Worm (Caenorhabditis elegans) whole organism, mixed stage, embryonic: ENCODE results near the gene gpx-3.
A peak's percentile ranks its signal among the peaks of the same experiment; 100 is the strongest.

Experiments
- M03D4.4 ChIP-seq: sonication (generic microtip); optimal IDR thresholded peaks from 2 replicates; lab custom pipeline; 2017; ENCODE audit warnings: mild to moderate bottlenecking, missing genetic modification characterization, missing compliant biosample characterization
- bed-3 ChIP-seq: fragments of 200-800 bp; sonication (Bioruptor generic); optimal IDR thresholded peaks from 3 replicates; lab custom pipeline; 2018; ENCODE audit warnings: mild to moderate bottlenecking, missing genetic modification characterization, moderate library complexity, missing compliant biosample characterization
- ceh-39 ChIP-seq: fragments of 150-350 bp; optimal IDR thresholded peaks from 2 replicates; lab custom pipeline; 2014; ENCODE audit warnings: missing biosample characterization, missing genetic modification characterization
- ceh-43 ChIP-seq: fragments of 200-800 bp; sonication (Bioruptor generic); optimal IDR thresholded peaks from 2 replicates; lab custom pipeline; 2018; ENCODE audit warnings: mild to moderate bottlenecking, missing genetic modification characterization, moderate library complexity, missing compliant biosample characterization
- ceh-83 ChIP-seq: fragments of 200-800 bp; sonication (Bioruptor generic); optimal IDR thresholded peaks from 2 replicates; lab custom pipeline; 2018; ENCODE audit warnings: mild to moderate bottlenecking, missing genetic modification characterization, missing compliant biosample characterization
- ces-1 ChIP-seq: fragments of 150-350 bp; optimal IDR thresholded peaks from 2 replicates; lab custom pipeline; 2014; ENCODE audit warnings: missing biosample characterization, missing genetic modification reagents, missing genetic modification characterization
- cnd-1 ChIP-seq: fragments of 200-800 bp; sonication (Bioruptor generic); optimal IDR thresholded peaks from 2 replicates; lab custom pipeline; 2018; ENCODE audit warnings: mild to moderate bottlenecking, missing genetic modification characterization, missing compliant biosample characterization
- drap-1 ChIP-seq: fragments of 200-800 bp; sonication (Bioruptor generic); optimal IDR thresholded peaks from 3 replicates; lab custom pipeline; 2018; ENCODE audit warnings: mild to moderate bottlenecking, missing genetic modification characterization, missing compliant biosample characterization
- elt-1 ChIP-seq: sonication (generic microtip); optimal IDR thresholded peaks from 2 replicates; lab custom pipeline; 2017; ENCODE audit warnings: missing genetic modification characterization, mild to moderate bottlenecking, missing compliant biosample characterization, antibody characterized with exemption, moderate library complexity, borderline replicate concordance; ENCODE audit not compliant: insufficient read depth
- elt-3 ChIP-seq: fragments of 150-350 bp; optimal IDR thresholded peaks from 2 replicates; lab custom pipeline; 2014; ENCODE audit warnings: missing biosample characterization, missing genetic modification characterization
- flh-1 ChIP-seq: fragments of 200-800 bp; sonication (Bioruptor generic); optimal IDR thresholded peaks from 2 replicates; lab custom pipeline; 2018; ENCODE audit warnings: mild to moderate bottlenecking, missing genetic modification characterization, moderate library complexity, missing compliant biosample characterization
- ham-2 ChIP-seq: fragments of 200-800 bp; sonication (Bioruptor generic); optimal IDR thresholded peaks from 2 replicates; lab custom pipeline; 2018; ENCODE audit warnings: mild to moderate bottlenecking, missing genetic modification characterization, missing compliant biosample characterization
- hlh-1 ChIP-seq: fragments of 150-350 bp; optimal IDR thresholded peaks from 2 replicates; lab custom pipeline; 2014; ENCODE audit warnings: missing biosample characterization, missing genetic modification reagents, missing genetic modification characterization
- lin-13 ChIP-seq: fragments of 150-350 bp; optimal IDR thresholded peaks from 2 replicates; lab custom pipeline; 2014; ENCODE audit warnings: missing biosample characterization, missing genetic modification characterization
- lin-32 ChIP-seq: fragments of 200-800 bp; sonication (Bioruptor generic); optimal IDR thresholded peaks from 2 replicates; lab custom pipeline; 2018; ENCODE audit warnings: mild to moderate bottlenecking, missing genetic modification characterization, missing compliant biosample characterization
- mab-5 ChIP-seq: fragments of 150-350 bp; optimal IDR thresholded peaks from 2 replicates; lab custom pipeline; 2014; ENCODE audit warnings: missing biosample characterization, missing genetic modification characterization
- mls-2 ChIP-seq: sonication (generic microtip); optimal IDR thresholded peaks from 2 replicates; lab custom pipeline; 2016; ENCODE audit warnings: mild to moderate bottlenecking, missing genetic modification characterization, moderate library complexity, missing compliant biosample characterization
- nhr-2 ChIP-seq: fragments of 150-350 bp; optimal IDR thresholded peaks from 2 replicates; lab custom pipeline; 2014; ENCODE audit warnings: missing biosample characterization, missing genetic modification characterization
- pha-4 ChIP-seq: fragments of 150-350 bp; optimal IDR thresholded peaks from 2 replicates; lab custom pipeline; 2018; ENCODE audit warnings: missing biosample characterization, missing genetic modification reagents, missing genetic modification characterization
- sem-2 ChIP-seq: fragments of 200-800 bp; sonication (Bioruptor generic); optimal IDR thresholded peaks from 2 replicates; lab custom pipeline; 2018; ENCODE audit warnings: mild to moderate bottlenecking, missing genetic modification characterization, missing compliant biosample characterization
- snpc-4 ChIP-seq: fragments of 150-350 bp; optimal IDR thresholded peaks from 2 replicates; lab custom pipeline; 2014; ENCODE audit warnings: missing biosample characterization, missing genetic modification characterization
- sptf-1 ChIP-seq: sonication (generic microtip); optimal IDR thresholded peaks from 2 replicates; lab custom pipeline; 2017; ENCODE audit warnings: mild to moderate bottlenecking, missing genetic modification characterization, moderate library complexity, missing compliant biosample characterization
- tbx-8 ChIP-seq: fragments of 200-800 bp; sonication (Bioruptor generic); optimal IDR thresholded peaks from 2 replicates; lab custom pipeline; 2018; ENCODE audit warnings: mild to moderate bottlenecking, missing genetic modification characterization, moderate library complexity, missing compliant biosample characterization
- unc-120 ChIP-seq: sonication (generic microtip); optimal IDR thresholded peaks from 2 replicates; lab custom pipeline; 2017; ENCODE audit warnings: missing genetic modification characterization, missing compliant biosample characterization; ENCODE audit not compliant: poor library complexity, severe bottlenecking
- unc-39 ChIP-seq: fragments of 150-350 bp; optimal IDR thresholded peaks from 2 replicates; lab custom pipeline; 2014; ENCODE audit warnings: missing biosample characterization, missing genetic modification characterization
- unc-62 ChIP-seq: fragments of 150-350 bp; optimal IDR thresholded peaks from 2 replicates; lab custom pipeline; 2014; ENCODE audit warnings: missing biosample characterization, missing genetic modification reagents, missing genetic modification characterization
- zip-8 ChIP-seq: fragments of 150-350 bp; optimal IDR thresholded peaks from 2 replicates; lab custom pipeline; 2014; ENCODE audit warnings: missing biosample characterization, missing genetic modification characterization
- ztf-11 ChIP-seq: fragments of 150-350 bp; optimal IDR thresholded peaks from 2 replicates; lab custom pipeline; 2014; ENCODE audit warnings: missing biosample characterization, missing genetic modification characterization

gpx-3 gene

DNA sequence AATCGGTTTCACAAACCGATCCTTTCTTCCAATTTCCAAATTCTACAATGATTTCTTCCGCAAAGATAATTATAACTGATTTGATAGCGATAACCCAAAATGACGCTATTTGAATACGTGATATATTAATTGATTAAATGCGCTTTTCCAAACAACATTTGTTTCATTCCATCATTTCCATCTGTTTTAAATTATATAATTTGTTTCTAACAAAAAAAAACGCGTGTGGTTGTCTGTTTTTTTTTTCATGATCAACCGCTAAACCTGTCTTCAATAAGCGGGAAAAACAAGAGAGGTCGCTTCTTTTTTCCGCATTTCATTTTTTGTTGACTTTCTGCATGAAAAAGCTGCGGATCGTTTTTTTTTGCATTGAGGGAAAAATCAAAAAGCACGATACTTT is 9.6 kb downstream of the gpx-3 start:
- TF ChIP-seq unc-39 (no peak), elt-3 (tag; lab: Kevin White, UChicago) (no peak), drap-1 (GFP tag; lab: Kevin White, UChicago) (no peak), bed-3 (GFP tag; lab: Kevin White, UChicago) (no peak), ceh-43 (GFP tag; lab: Kevin White, UChicago) (no peak), nhr-2 (tag; lab: Kevin White, UChicago) (no peak), ztf-11 (tag; lab: Kevin White, UChicago) (no peak)

DNA sequence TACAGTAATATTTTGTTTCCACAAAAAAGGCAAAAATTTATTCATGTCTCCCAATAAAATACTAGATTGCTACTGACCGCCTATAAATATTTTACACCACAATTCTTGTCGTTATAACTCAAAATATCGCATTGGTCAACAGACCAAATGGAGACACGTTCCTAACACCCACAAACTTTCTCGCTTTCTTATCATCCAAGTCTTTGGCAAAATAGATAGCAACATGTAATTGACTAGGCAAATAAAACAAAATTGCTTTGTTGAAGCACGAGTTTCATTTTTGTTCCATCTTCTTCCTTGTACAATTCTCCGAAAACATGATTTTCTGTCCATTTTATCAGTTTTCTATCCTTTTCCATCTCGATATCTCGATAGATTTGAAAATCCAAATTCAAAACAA is 14.9 kb downstream of the gpx-3 start:
- TF ChIP-seq tbx-8 (GFP tag; lab: Kevin White, UChicago) (no peak), unc-120 (tag; lab: Kevin White, UChicago) (no peak), ztf-11 (tag; lab: Kevin White, UChicago) (no peak), unc-39 (no peak)

DNA sequence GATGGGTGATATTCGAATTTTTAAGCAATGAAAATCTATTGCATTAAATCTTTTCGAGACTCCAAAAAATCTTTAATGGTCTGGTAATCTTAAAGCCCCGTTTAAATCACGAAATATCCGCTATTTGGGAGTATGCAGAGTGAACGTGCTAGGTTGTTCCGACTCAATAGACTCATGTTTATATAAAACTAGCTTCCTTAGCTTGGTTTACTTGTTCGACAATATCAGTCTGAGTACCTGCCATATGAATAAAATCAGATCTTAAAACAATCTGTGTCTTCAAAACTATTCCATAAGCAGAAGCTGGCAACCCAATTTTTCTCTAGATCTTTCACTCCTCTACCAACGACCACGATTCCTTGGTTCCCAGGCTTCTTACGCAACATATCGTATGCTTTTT is 15.4 kb downstream of the gpx-3 start:
- TF ChIP-seq elt-1 (tag; lab: Kevin White, UChicago) (no peak), hlh-1 (tag; lab: Kevin White, UChicago) (no peak), elt-3 (tag; lab: Kevin White, UChicago) (no peak), sem-2 (GFP tag; lab: Kevin White, UChicago) (no peak), flh-1 (GFP tag; lab: Kevin White, UChicago) (no peak), lin-13 (tag; lab: Kevin White, UChicago) (no peak), ztf-11 (tag; lab: Kevin White, UChicago) (no peak), mls-2 (no peak), pha-4 (tag; lab: Kevin White, UChicago) (no peak), snpc-4 (tag; lab: Kevin White, UChicago) (no peak), cnd-1 (no peak), ceh-43 (GFP tag; lab: Kevin White, UChicago) (no peak), M03D4.4 (no peak), ceh-83 (GFP tag; lab: Kevin White, UChicago) (no peak), ham-2 (no peak)

DNA sequence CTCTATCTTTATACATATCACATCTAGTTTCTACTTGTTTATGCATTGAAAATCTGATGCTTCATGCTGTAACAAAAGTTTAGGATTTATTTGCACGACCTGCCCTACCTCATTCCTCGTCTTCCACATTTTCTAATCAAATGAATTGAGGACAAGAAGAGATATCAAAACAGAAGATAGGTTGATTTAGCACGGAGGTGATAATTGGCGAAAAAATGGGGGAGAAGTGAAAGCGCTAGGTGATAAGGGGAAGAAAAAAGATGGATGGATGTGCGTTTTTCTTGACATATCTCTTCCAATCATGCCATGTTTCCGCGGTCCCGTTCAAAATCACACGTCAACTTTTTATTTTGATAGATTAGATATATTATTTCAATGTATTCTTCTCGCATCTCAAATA is 20.4 kb downstream of the gpx-3 start:
- TF ChIP-seq ceh-43 (GFP tag; lab: Kevin White, UChicago) (no peak), lin-32 (GFP tag; lab: Kevin White, UChicago) (no peak), unc-120 (tag; lab: Kevin White, UChicago) (peak; percentile 12), mab-5 (tag; lab: Kevin White, UChicago) (no peak), elt-1 (tag; lab: Kevin White, UChicago) (no peak), sem-2 (GFP tag; lab: Kevin White, UChicago) (no peak), elt-3 (tag; lab: Kevin White, UChicago) (no peak), cnd-1 (no peak), unc-62 (GFP tag; lab: Kevin White, UChicago) (peak; percentile 30)

- no peak for TF ChIP-seq pha-4 (tag; lab: Kevin White, UChicago)
- TF ChIP-seq mls-2: no peak
- no peak for TF ChIP-seq zip-8 (tag; lab: Kevin White, UChicago)
- TF ChIP-seq ceh-39: no peak
- TF ChIP-seq ces-1 (GFP tag; lab: Kevin White, UChicago): peak; percentile 38
- no peak for TF ChIP-seq sptf-1 (tag; lab: Kevin White, UChicago)
Observed at ce11 chrX:9610040-9610613, 22.4 kb downstream of the gpx-3 start, which contains the start of gene C11E4.6. C11E4.6 (plus strand) TSS chrX:9610563.

ce11 chrX:9616919-9617318 is 29.2 kb downstream of the gpx-3 start, which contains the start of gene C11E4.7:
C11E4.7 (plus strand) TSS chrX:9617219.
- TF ChIP-seq elt-1 (tag; lab: Kevin White, UChicago): no peak
